Worm (Caenorhabditis elegans) whole organism, L1 larva: Measurements from ENCODE around the gene C10F3.7.

Experiments used
- C04F5.9 ChIP-seq: sonication (generic microtip); optimal IDR thresholded peaks from 2 replicates; lab custom pipeline; 2016; ENCODE audit warnings: missing genetic modification characterization, missing compliant biosample characterization
- C16A3.4 ChIP-seq: fragments of 150-350 bp; optimal IDR thresholded peaks from 2 replicates; lab custom pipeline; 2014; ENCODE audit warnings: missing biosample characterization, missing genetic modification characterization
- F16B12.6 ChIP-seq: fragments of 150-350 bp; optimal IDR thresholded peaks from 2 replicates; lab custom pipeline; 2014; ENCODE audit warnings: missing biosample characterization, missing genetic modification characterization
- aha-1 ChIP-seq: fragments of 150-350 bp; optimal IDR thresholded peaks from 2 replicates; lab custom pipeline; 2014; ENCODE audit warnings: missing biosample characterization, missing genetic modification characterization
- alr-1 ChIP-seq: fragments of 200-800 bp; sonication (Bioruptor generic); optimal IDR thresholded peaks from 2 replicates; lab custom pipeline; 2018; ENCODE audit warnings: borderline replicate concordance, mild to moderate bottlenecking, missing genetic modification characterization, missing compliant biosample characterization
- ceh-82 ChIP-seq, 3 experiments: fragments of 150-350 bp in 1 of 3; sonication (generic microtip) in 2 of 3; optimal IDR thresholded peaks; 2 replicates each; lab custom pipeline; 2014 to 2017; ENCODE audit warnings: missing biosample characterization in 3 of 3, missing genetic modification characterization in 3 of 3
- ceh-90 ChIP-seq: sonication (generic microtip); optimal IDR thresholded peaks from 2 replicates; lab custom pipeline; 2016; ENCODE audit warnings: missing genetic modification characterization, missing compliant biosample characterization
- efl-1 ChIP-seq, 4 experiments: fragments of 150-350 bp; optimal IDR thresholded peaks in 3 of 4; peaks in 1 of 4; 1 replicate in 1 of 4; 2 replicates in 3 of 4; lab custom pipeline; 2014; ENCODE audit warnings: missing biosample characterization in 2 of 4, missing genetic modification characterization in 2 of 4, missing genetic modification reagents in 2 of 4
- efl-3 ChIP-seq: fragments of 200-800 bp; sonication (Bioruptor generic); optimal IDR thresholded peaks from 2 replicates; lab custom pipeline; 2018; ENCODE audit warnings: mild to moderate bottlenecking, missing genetic modification characterization, missing compliant biosample characterization
- egl-27 ChIP-seq, 2 experiments: fragments of 150-350 bp in 1 of 2; sonication (generic microtip); optimal IDR thresholded peaks; 3 replicates each; lab custom pipeline; 2017 to 2018; ENCODE audit warnings: missing biosample characterization in 2 of 2, missing genetic modification characterization in 2 of 2, missing genetic modification reagents in 2 of 2
- ets-5 ChIP-seq: fragments of 200-800 bp; sonication (Bioruptor generic); IDR thresholded peaks from 2 replicates; pipeline ENCODE4 v1.3.6; 2022; ENCODE audit warnings: missing genetic modification characterization, missing compliant biosample characterization
- fkh-10 ChIP-seq: sonication (generic microtip); optimal IDR thresholded peaks from 2 replicates; lab custom pipeline; 2017; ENCODE audit warnings: missing biosample characterization, missing genetic modification reagents, missing genetic modification characterization
- fkh-4 ChIP-seq: sonication (generic microtip); optimal IDR thresholded peaks from 2 replicates; lab custom pipeline; 2016; ENCODE audit warnings: missing compliant biosample characterization, missing genetic modification characterization, borderline replicate concordance
- fkh-8 ChIP-seq: sonication (generic microtip); optimal IDR thresholded peaks from 2 replicates; lab custom pipeline; 2016; ENCODE audit warnings: mild to moderate bottlenecking, missing genetic modification characterization, missing compliant biosample characterization
- grh-1 ChIP-seq: fragments of 200-800 bp; sonication (Bioruptor generic); IDR thresholded peaks from 2 replicates; pipeline ENCODE4 v1.3.6; 2022; ENCODE audit warnings: missing genetic modification reagents, missing genetic modification characterization, missing compliant biosample characterization
- hlh-17 ChIP-seq: fragments of 200-800 bp; sonication (Bioruptor generic); optimal IDR thresholded peaks from 2 replicates; lab custom pipeline; 2018; ENCODE audit warnings: missing genetic modification characterization, mild to moderate bottlenecking, missing compliant biosample characterization, moderate library complexity, borderline replicate concordance
- hlh-4 ChIP-seq: sonication (generic microtip); optimal IDR thresholded peaks from 2 replicates; lab custom pipeline; 2016; ENCODE audit warnings: mild to moderate bottlenecking, missing genetic modification characterization, missing compliant biosample characterization
- irx-1 ChIP-seq: sonication (generic microtip); optimal IDR thresholded peaks from 2 replicates; lab custom pipeline; 2016; ENCODE audit warnings: missing genetic modification characterization, missing compliant biosample characterization
- isw-1 ChIP-seq: fragments of 200-800 bp; sonication (Bioruptor generic); IDR thresholded peaks from 2 replicates; pipeline ENCODE4 v1.3.6; 2022; ENCODE audit warnings: missing genetic modification characterization, missing compliant biosample characterization
- jun-1 ChIP-seq: fragments of 150-350 bp; optimal IDR thresholded peaks from 2 replicates; lab custom pipeline; 2014; ENCODE audit warnings: missing biosample characterization, missing genetic modification reagents, missing genetic modification characterization
- lin-13 ChIP-seq: fragments of 150-350 bp; optimal IDR thresholded peaks from 2 replicates; lab custom pipeline; 2014; ENCODE audit warnings: missing biosample characterization, missing genetic modification reagents, missing genetic modification characterization
- lin-14 ChIP-seq: fragments of 200-800 bp; sonication (Bioruptor generic); optimal IDR thresholded peaks from 2 replicates; lab custom pipeline; 2018; ENCODE audit warnings: mild to moderate bottlenecking, missing genetic modification characterization, moderate library complexity, missing compliant biosample characterization
- lin-15B ChIP-seq: fragments of 150-350 bp; sonication (generic microtip); optimal IDR thresholded peaks from 3 replicates; lab custom pipeline; 2014; ENCODE audit warnings: missing biosample characterization, missing genetic modification characterization
- lin-35 ChIP-seq, 2 experiments: fragments of 150-350 bp; optimal IDR thresholded peaks; 2 replicates each; lab custom pipeline; 2014; ENCODE audit warnings: missing biosample characterization in 2 of 2, missing genetic modification characterization in 2 of 2, missing genetic modification reagents in 2 of 2
- mef-2 ChIP-seq: fragments of 150-350 bp; optimal IDR thresholded peaks from 2 replicates; lab custom pipeline; 2014; ENCODE audit warnings: missing biosample characterization, missing genetic modification characterization
- nhr-19 ChIP-seq: fragments of 200-800 bp; sonication (Bioruptor generic); conservative IDR thresholded peaks from 2 replicates; pipeline ENCODE4 v1.3.6; 2022; ENCODE audit warnings: missing genetic modification characterization, missing compliant biosample characterization
- nhr-20 ChIP-seq: sonication (generic microtip); optimal IDR thresholded peaks from 2 replicates; lab custom pipeline; 2016; ENCODE audit warnings: mild to moderate bottlenecking, missing genetic modification characterization, missing compliant biosample characterization
- nhr-237 ChIP-seq: fragments of 150-350 bp; optimal IDR thresholded peaks from 2 replicates; lab custom pipeline; 2014; ENCODE audit warnings: missing biosample characterization, missing genetic modification characterization
- nhr-28 ChIP-seq: fragments of 150-350 bp; optimal IDR thresholded peaks from 2 replicates; lab custom pipeline; 2014; ENCODE audit warnings: missing biosample characterization, missing genetic modification characterization
- nhr-47 ChIP-seq: sonication (generic microtip); optimal IDR thresholded peaks from 2 replicates; lab custom pipeline; 2016; ENCODE audit warnings: mild to moderate bottlenecking, missing genetic modification characterization, moderate library complexity, missing compliant biosample characterization
- nhr-71 ChIP-seq: sonication (generic microtip); optimal IDR thresholded peaks from 2 replicates; lab custom pipeline; 2016; ENCODE audit warnings: mild to moderate bottlenecking, missing genetic modification characterization, moderate library complexity, missing compliant biosample characterization
- nhr-77 ChIP-seq: fragments of 150-350 bp; optimal IDR thresholded peaks from 2 replicates; lab custom pipeline; 2014; ENCODE audit warnings: missing biosample characterization, missing genetic modification characterization
- nhr-84 ChIP-seq: sonication (generic microtip); optimal IDR thresholded peaks from 2 replicates; lab custom pipeline; 2017; ENCODE audit warnings: missing biosample characterization, missing genetic modification characterization
- nhr-85 ChIP-seq: sonication (generic microtip); peaks from one replicate; lab custom pipeline; 2016; ENCODE audit warnings: missing genetic modification characterization, inconsistent platforms, missing compliant biosample characterization
- nhr-90 ChIP-seq: sonication (generic microtip); optimal IDR thresholded peaks from 2 replicates; lab custom pipeline; 2016; ENCODE audit warnings: mild to moderate bottlenecking, missing genetic modification characterization, missing compliant biosample characterization; ENCODE audit not compliant: poor library complexity
- pag-3 ChIP-seq: sonication (generic microtip); optimal IDR thresholded peaks from 2 replicates; lab custom pipeline; 2017; ENCODE audit warnings: missing genetic modification characterization, mild to moderate bottlenecking, missing compliant biosample characterization, antibody characterized with exemption, borderline replicate concordance; ENCODE audit not compliant: insufficient read depth
- pax-3 ChIP-seq: fragments of 200-800 bp; sonication (Bioruptor generic); optimal IDR thresholded peaks from 2 replicates; lab custom pipeline; 2018; ENCODE audit warnings: mild to moderate bottlenecking, missing genetic modification characterization, moderate library complexity, missing compliant biosample characterization
- pqm-1 ChIP-seq: sonication (generic microtip); optimal IDR thresholded peaks from 3 replicates; lab custom pipeline; 2017; ENCODE audit warnings: missing biosample characterization, missing genetic modification characterization
- snu-23 ChIP-seq: sonication (generic microtip); optimal IDR thresholded peaks from 2 replicates; lab custom pipeline; 2016; ENCODE audit warnings: missing genetic modification characterization, missing compliant biosample characterization
- sup-37 ChIP-seq: fragments of 200-800 bp; sonication (Bioruptor generic); optimal IDR thresholded peaks from 2 replicates; lab custom pipeline; 2018; ENCODE audit warnings: mild to moderate bottlenecking, missing genetic modification characterization, missing compliant biosample characterization
- swsn-7 ChIP-seq: sonication (generic microtip); optimal IDR thresholded peaks from 2 replicates; lab custom pipeline; 2016; ENCODE audit warnings: missing genetic modification characterization, missing compliant biosample characterization
- tlp-1 ChIP-seq: fragments of 150-350 bp; optimal IDR thresholded peaks from 2 replicates; lab custom pipeline; 2014; ENCODE audit warnings: missing biosample characterization, missing genetic modification characterization
- unc-130 ChIP-seq: fragments of 150-350 bp; optimal IDR thresholded peaks from 2 replicates; lab custom pipeline; 2017; ENCODE audit warnings: missing biosample characterization, missing genetic modification characterization, inconsistent platforms
- unc-62 ChIP-seq: fragments of 150-350 bp; optimal IDR thresholded peaks from 2 replicates; lab custom pipeline; 2014; ENCODE audit warnings: missing biosample characterization, missing genetic modification reagents, missing genetic modification characterization
- vab-15 ChIP-seq: sonication (generic microtip); optimal IDR thresholded peaks from 2 replicates; lab custom pipeline; 2017; ENCODE audit warnings: missing genotype, mild to moderate bottlenecking, missing genetic modification characterization, missing compliant biosample characterization
- xbp-1 ChIP-seq: sonication (generic microtip); optimal IDR thresholded peaks from 2 replicates; lab custom pipeline; 2016; ENCODE audit warnings: missing genetic modification characterization, missing compliant biosample characterization
- ztf-11 ChIP-seq, 2 experiments: sonication (generic microtip); optimal IDR thresholded peaks; 2 replicates each; lab custom pipeline; 2016 to 2017; ENCODE audit warnings: missing genetic modification characterization in 2 of 2, missing biosample characterization in 1 of 2, missing compliant biosample characterization in 1 of 2

The C10F3.7 gene

DNA sequence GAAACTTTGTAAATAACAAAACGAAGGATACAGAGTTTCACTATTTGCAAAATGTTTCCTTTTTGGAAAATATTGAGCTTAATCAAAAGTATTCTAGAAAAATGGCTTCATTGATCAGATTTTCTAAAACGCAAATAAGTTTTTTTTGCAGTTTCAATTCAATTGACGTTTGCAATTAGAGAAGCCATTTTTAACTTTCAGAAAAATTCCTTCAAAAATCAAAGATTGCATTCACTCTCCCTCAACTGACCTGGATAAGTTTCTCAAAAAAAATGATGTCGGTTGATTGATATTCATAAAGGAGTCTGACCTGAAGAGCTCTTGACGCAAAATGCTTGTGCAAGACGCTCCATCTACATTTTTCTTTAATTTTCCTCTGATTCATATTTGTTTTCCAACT, 12.9 kb downstream of the C10F3.7 start:
- TF ChIP-seq nhr-19 (GFP tag; lab: Robert Waterston, UW), result no peak
- no peak for TF ChIP-seq pax-3 (tag; lab: Kevin White, UChicago)
- no peak for TF ChIP-seq nhr-77 (tag; lab: Kevin White, UChicago)
- no peak for TF ChIP-seq nhr-28 (tag; lab: Kevin White, UChicago)
- no peak for TF ChIP-seq nhr-84 (tag; lab: Kevin White, UChicago)
- TF ChIP-seq lin-15B (tag; lab: Kevin White, UChicago), result no peak
- no peak for TF ChIP-seq ztf-11 (tag; optimal IDR thresholded peaks at IDR 0.05; lab: Kevin White, UChicago)
- no peak for TF ChIP-seq xbp-1 (tag; lab: Kevin White, UChicago)
- TF ChIP-seq lin-35 (GFP tag; optimal IDR thresholded peaks at IDR 0.05; lab: Kevin White, UChicago), result no peak
- TF ChIP-seq unc-62 (GFP tag; lab: Kevin White, UChicago), result no peak
- TF ChIP-seq pqm-1 (tag; lab: Kevin White, UChicago), result no peak
- no peak for TF ChIP-seq ets-5 (GFP tag; lab: Robert Waterston, UW)
- TF ChIP-seq fkh-4 (tag; lab: Kevin White, UChicago), result no peak
- TF ChIP-seq aha-1 (tag; lab: Kevin White, UChicago), result no peak
- no peak for TF ChIP-seq fkh-8 (tag; lab: Kevin White, UChicago)
- no peak for TF ChIP-seq vab-15 (tag; lab: Kevin White, UChicago)
- TF ChIP-seq hlh-17 (GFP tag; lab: Kevin White, UChicago), result no peak
- TF ChIP-seq sup-37 (GFP tag; lab: Kevin White, UChicago), result no peak
- TF ChIP-seq, all 84 proteins: peak for 0

DNA sequence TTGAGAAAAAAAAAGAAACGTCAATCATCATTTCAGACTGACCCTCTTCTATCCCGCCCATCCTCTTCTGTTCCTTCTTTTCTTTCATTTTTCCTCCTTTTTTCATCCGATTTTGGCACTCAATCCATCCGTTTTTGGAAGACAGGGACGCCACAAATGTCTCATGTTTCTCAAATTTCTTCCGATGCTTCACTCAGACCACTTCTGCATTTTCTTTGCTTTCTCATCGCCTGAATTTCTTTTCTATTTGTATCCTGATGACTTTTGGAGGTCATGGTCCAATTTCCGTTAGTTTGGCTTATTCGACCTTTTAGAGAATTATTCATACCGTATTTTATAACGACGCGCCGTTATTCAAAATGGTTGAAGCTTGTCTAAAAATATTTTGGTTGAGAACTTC, 14.1 kb downstream of the C10F3.7 start:
- TF ChIP-seq F16B12.6 (no peak), hlh-4 (tag; lab: Kevin White, UChicago) (no peak), alr-1 (tag; lab: Kevin White, UChicago) (no peak), egl-27 (tag; optimal IDR thresholded peaks at IDR 0.05; lab: Kevin White, UChicago) (no peak), C16A3.4 (tag; lab: Kevin White, UChicago) (no peak), nhr-85 (tag; lab: Kevin White, UChicago) (no peak), grh-1 (GFP tag; lab: Robert Waterston, UW) (no peak), lin-14 (GFP tag; lab: Kevin White, UChicago) (no peak), nhr-237 (tag; lab: Kevin White, UChicago) (no peak), xbp-1 (tag; lab: Kevin White, UChicago) (no peak), nhr-71 (tag; lab: Kevin White, UChicago) (no peak), vab-15 (tag; lab: Kevin White, UChicago) (no peak), irx-1 (tag; lab: Kevin White, UChicago) (no peak), nhr-84 (tag; lab: Kevin White, UChicago) (no peak), jun-1 (tag; lab: Kevin White, UChicago) (no peak), pag-3 (tag; lab: Kevin White, UChicago) (no peak), lin-13 (GFP tag; lab: Kevin White, UChicago) (no peak), nhr-20 (tag; lab: Kevin White, UChicago) (no peak), tlp-1 (no peak)

DNA sequence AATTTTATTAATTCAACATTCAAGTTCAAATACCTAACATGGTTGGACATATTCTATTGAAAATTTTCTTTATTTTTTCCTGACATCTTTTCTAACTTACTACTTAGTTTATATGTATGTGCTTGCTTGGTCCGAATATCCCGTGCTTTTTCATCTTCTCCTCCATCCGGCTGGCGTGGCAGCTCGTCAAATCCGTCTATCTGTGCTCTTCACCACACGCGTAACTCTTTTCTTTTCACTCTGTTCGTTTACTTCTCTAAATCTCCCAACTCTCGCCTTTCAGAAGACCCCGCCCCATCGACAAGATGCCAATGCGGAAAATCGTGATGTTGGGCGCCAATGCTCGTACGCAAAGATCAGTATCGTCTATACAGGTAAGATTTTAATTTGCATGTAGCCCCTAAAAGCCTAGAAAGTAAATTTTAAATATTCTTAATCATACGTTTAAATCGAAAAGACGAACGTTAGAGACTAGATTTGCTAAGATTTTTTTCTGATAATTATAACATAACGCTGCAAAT, 21.9 kb downstream of the C10F3.7 start:
- TF ChIP-seq ceh-90 (tag; lab: Kevin White, UChicago), result no peak
- peak; percentile 13 for TF ChIP-seq fkh-10 (GFP tag; lab: Kevin White, UChicago)
- peak; percentile 27 for TF ChIP-seq nhr-71 (tag; lab: Kevin White, UChicago)
- TF ChIP-seq fkh-8 (tag; lab: Kevin White, UChicago), result peak; percentile 20
- peak; percentile 11 for TF ChIP-seq swsn-7
- peak in 1 of 3 experiments; percentile 4 for TF ChIP-seq ceh-82 (tag; optimal IDR thresholded peaks at IDR 0.05; lab: Kevin White, UChicago)
- TF ChIP-seq efl-3, result no peak
- peak; percentile 76 for TF ChIP-seq lin-14 (GFP tag; lab: Kevin White, UChicago)
- TF ChIP-seq nhr-90 (tag; lab: Kevin White, UChicago), result no peak
- TF ChIP-seq unc-130 (tag; lab: Kevin White, UChicago), result no peak
- TF ChIP-seq alr-1 (tag; lab: Kevin White, UChicago), result no peak
- peak; percentile 1 for TF ChIP-seq snu-23
- no peak for TF ChIP-seq mef-2 (tag; lab: Kevin White, UChicago)
- TF ChIP-seq isw-1 (GFP tag; lab: Robert Waterston, UW), result no peak
- TF ChIP-seq C04F5.9 (tag; lab: Kevin White, UChicago), result no peak
- TF ChIP-seq nhr-47 (tag; lab: Kevin White, UChicago), result peak; percentile 4
- TF ChIP-seq efl-1 (optimal IDR thresholded peaks at IDR 0.05; lab: Kevin White, UChicago), result peak in 1 of 2 experiments; percentile 24
- peak; percentile 14 to 16 for TF ChIP-seq efl-1 (GFP tag; optimal IDR thresholded peaks at IDR 0.05 in 1 of 2; lab: Kevin White, UChicago)
- no peak for TF ChIP-seq nhr-85 (tag; lab: Kevin White, UChicago)
- TF ChIP-seq pag-3 (tag; lab: Kevin White, UChicago), result peak; percentile 41
